Fruit fly (Drosophila melanogaster) whole organism, embryonic: ENCODE data around the gene CG9799.

Experiments
- CG10431 ChIP-seq: fragments of 200-800 bp; sonication (Bioruptor generic); optimal IDR thresholded peaks from 3 replicates; lab custom pipeline; 2018; ENCODE audit warnings: missing biosample characterization, mild to moderate bottlenecking, missing genetic modification characterization
- CG12659 ChIP-seq: fragments of 200-800 bp; sonication (Bioruptor generic); optimal IDR thresholded peaks from 3 replicates; lab custom pipeline; 2017; ENCODE audit warnings: mild to moderate bottlenecking, missing biosample characterization, missing genetic modification reagents, missing genetic modification characterization
- CG13123 ChIP-seq: fragments of 200-800 bp; sonication (Bioruptor generic); optimal IDR thresholded peaks from 2 replicates; lab custom pipeline; 2016; ENCODE audit warnings: missing biosample characterization, missing genetic modification characterization
- CG14050 ChIP-seq: fragments of 200-800 bp; sonication (Bioruptor generic); IDR thresholded peaks from 3 replicates; pipeline ENCODE4 v1.3.6; 2022; ENCODE audit warnings: missing biosample characterization, missing genetic modification characterization
- CG17359 ChIP-seq: fragments of 200-800 bp; sonication (Bioruptor generic); optimal IDR thresholded peaks from 3 replicates; lab custom pipeline; 2018; ENCODE audit warnings: missing biosample characterization, mild to moderate bottlenecking, missing genetic modification characterization, moderate library complexity
- CG17829 ChIP-seq: fragments of 200-800 bp; optimal IDR thresholded peaks from 2 replicates; lab custom pipeline; 2019; ENCODE audit warnings: missing biosample characterization, mild to moderate bottlenecking, missing genetic modification characterization, moderate library complexity
- CG18011 ChIP-seq: fragments of 200-800 bp; sonication (Bioruptor generic); optimal IDR thresholded peaks from 2 replicates; lab custom pipeline; 2017; ENCODE audit warnings: missing biosample characterization, missing genetic modification characterization, mild to moderate bottlenecking, moderate library complexity, missing genotype
- CG3163 ChIP-seq: fragments of 200-800 bp; sonication (Bioruptor generic); optimal IDR thresholded peaks from 3 replicates; lab custom pipeline; 2016; ENCODE audit warnings: missing biosample characterization, missing genetic modification characterization
- CG34422 ChIP-seq: fragments of 200-800 bp; sonication (Bioruptor generic); IDR thresholded peaks from 3 replicates; pipeline ENCODE4 v1.3.6; 2022; ENCODE audit warnings: missing biosample characterization, missing genetic modification characterization
- CG4730 ChIP-seq: fragments of 200-800 bp; sonication (Bioruptor generic); IDR thresholded peaks from 2 replicates; pipeline ENCODE4 v1.3.6; 2022; ENCODE audit warnings: missing biosample characterization, missing genetic modification characterization
- CG6854 ChIP-seq: fragments of 200-800 bp; sonication (Bioruptor generic); optimal IDR thresholded peaks from 3 replicates; lab custom pipeline; 2017; ENCODE audit warnings: missing biosample characterization, mild to moderate bottlenecking, missing genetic modification characterization
- CG7357 ChIP-seq: fragments of 200-800 bp; sonication (Bioruptor generic); IDR thresholded peaks from 3 replicates; pipeline ENCODE4 v1.3.6; 2022; ENCODE audit warnings: missing biosample characterization, missing genetic modification characterization
- CG7556 ChIP-seq: fragments of 200-800 bp; sonication (Bioruptor generic); optimal IDR thresholded peaks from 2 replicates; lab custom pipeline; 2017; ENCODE audit warnings: missing biosample characterization, mild to moderate bottlenecking, missing genetic modification characterization
- CG8924 ChIP-seq: fragments of 200-800 bp; optimal IDR thresholded peaks from 3 replicates; lab custom pipeline; 2019; ENCODE audit warnings: missing biosample characterization, mild to moderate bottlenecking, missing genetic modification characterization, moderate library complexity
- CkIIα-i1 ChIP-seq: fragments of 200-800 bp; sonication (Bioruptor generic); IDR thresholded peaks from 2 replicates; pipeline ENCODE4 v1.3.6; 2022; ENCODE audit warnings: missing biosample characterization, missing genetic modification characterization
- Dip3 ChIP-seq: fragments of 200-800 bp; sonication (Bioruptor generic); optimal IDR thresholded peaks from 3 replicates; lab custom pipeline; 2016; ENCODE audit warnings: missing biosample characterization, missing genetic modification characterization
- Drgx ChIP-seq: fragments of 200-800 bp; sonication (Bioruptor generic); IDR thresholded peaks from 2 replicates; pipeline ENCODE4 v1.3.6; 2022; ENCODE audit warnings: missing biosample characterization, missing genetic modification characterization
- HHEX ChIP-seq: fragments of 200-800 bp; sonication (Bioruptor generic); optimal IDR thresholded peaks from 3 replicates; lab custom pipeline; 2017; ENCODE audit warnings: missing biosample characterization, mild to moderate bottlenecking, missing genetic modification characterization, missing genetic modification reagents
- Med ChIP-seq: fragments of 200-800 bp; sonication (Bioruptor generic); peaks from one replicate; lab custom pipeline; 2016; ENCODE audit warnings: missing biosample characterization, missing genetic modification characterization, mild to moderate bottlenecking, inconsistent platforms, moderate library complexity
- Trl ChIP-seq, 3 experiments: fragments of >200 bp in 2 of 3; fragments of 200-800 bp in 1 of 3; sonication (Bioruptor generic) in 1 of 3; optimal IDR thresholded peaks; 2 replicates in 1 of 3; 3 replicates in 2 of 3; lab custom pipeline; 2016 to 2017; ENCODE audit warnings: missing biosample characterization in 1 of 3, missing genetic modification characterization in 1 of 3
- Vsx1 ChIP-seq: fragments of 200-800 bp; sonication (Bioruptor generic); optimal IDR thresholded peaks from 2 replicates; lab custom pipeline; 2017; ENCODE audit warnings: missing biosample characterization, mild to moderate bottlenecking, missing genetic modification characterization, missing genetic modification reagents
- cad ChIP-seq: fragments of >200 bp; optimal IDR thresholded peaks from 2 replicates; lab custom pipeline; 2017; ENCODE audit warnings: missing biosample characterization, missing genetic modification characterization
- cato ChIP-seq: fragments of 200-800 bp; sonication (Bioruptor generic); optimal IDR thresholded peaks from 2 replicates; lab custom pipeline; 2016; ENCODE audit warnings: missing biosample characterization, missing genetic modification characterization, borderline replicate concordance
- chinmo ChIP-seq: fragments of 200-800 bp; sonication (Bioruptor generic); IDR thresholded peaks from 4 replicates; pipeline ENCODE4 v1.3.6; 2022; ENCODE audit warnings: missing biosample characterization, missing genetic modification characterization; ENCODE audit not compliant: partially characterized antibody
- chm ChIP-seq: fragments of 200-800 bp; sonication (Bioruptor generic); IDR thresholded peaks from 2 replicates; pipeline ENCODE4 v1.3.6; 2022; ENCODE audit warnings: missing biosample characterization, missing genetic modification characterization
- ci ChIP-seq: fragments of 200-800 bp; sonication (Bioruptor generic); IDR thresholded peaks from 3 replicates; pipeline ENCODE4 v1.3.6; 2022; ENCODE audit warnings: missing biosample characterization, missing genetic modification characterization
- disco-r ChIP-seq: fragments of 200-800 bp; sonication (Bioruptor generic); optimal IDR thresholded peaks from 2 replicates; lab custom pipeline; 2016; ENCODE audit warnings: missing biosample characterization, missing genetic modification characterization
- dpn ChIP-seq, 2 experiments: fragments of 200-800 bp; sonication (Bioruptor generic); optimal IDR thresholded peaks; 3 replicates each; lab custom pipeline; 2016; ENCODE audit warnings: missing biosample characterization in 2 of 2, missing genetic modification characterization in 2 of 2
- en ChIP-seq: fragments of 200-800 bp; sonication (Bioruptor generic); optimal IDR thresholded peaks from 2 replicates; lab custom pipeline; 2016; ENCODE audit warnings: missing biosample characterization, missing genetic modification characterization
- fd96Cb ChIP-seq: fragments of 200-800 bp; sonication (Bioruptor generic); optimal IDR thresholded peaks from 2 replicates; lab custom pipeline; 2018; ENCODE audit warnings: missing biosample characterization, mild to moderate bottlenecking, missing genetic modification characterization, moderate library complexity
- gem ChIP-seq: fragments of 200-800 bp; sonication (Bioruptor generic); optimal IDR thresholded peaks from 2 replicates; lab custom pipeline; 2019; ENCODE audit warnings: missing biosample characterization, mild to moderate bottlenecking, missing genetic modification characterization, moderate library complexity
- gfzf ChIP-seq: fragments of 200-800 bp; sonication (Bioruptor generic); optimal IDR thresholded peaks from 2 replicates; lab custom pipeline; 2016; ENCODE audit warnings: missing biosample characterization, mild to moderate bottlenecking, missing genetic modification characterization, moderate library complexity
- gsb ChIP-seq: fragments of 200-800 bp; sonication (Bioruptor generic); IDR thresholded peaks from 2 replicates; pipeline ENCODE4 v1.3.6; 2022; ENCODE audit warnings: missing biosample characterization, missing genetic modification characterization
- jing ChIP-seq: fragments of 200-800 bp; sonication (Bioruptor generic); optimal IDR thresholded peaks from 2 replicates; lab custom pipeline; 2018; ENCODE audit warnings: missing biosample characterization, mild to moderate bottlenecking, missing genetic modification characterization
- kni ChIP-seq: fragments of 200-800 bp; sonication (Bioruptor generic); optimal IDR thresholded peaks from 3 replicates; lab custom pipeline; 2017; ENCODE audit warnings: mild to moderate bottlenecking, missing biosample characterization, missing genetic modification reagents, missing genetic modification characterization
- oc ChIP-seq: fragments of 200-800 bp; sonication (Bioruptor generic); optimal IDR thresholded peaks from 2 replicates; lab custom pipeline; 2018; ENCODE audit warnings: missing biosample characterization, mild to moderate bottlenecking, missing genetic modification characterization, moderate library complexity
- onecut ChIP-seq: fragments of 200-800 bp; sonication (Bioruptor generic); IDR thresholded peaks from 2 replicates; pipeline ENCODE4 v1.3.6; 2022; ENCODE audit warnings: missing biosample characterization, missing genetic modification characterization
- phol ChIP-seq: fragments of 200-800 bp; sonication (Bioruptor generic); optimal IDR thresholded peaks from 3 replicates; lab custom pipeline; 2018; ENCODE audit warnings: missing biosample characterization, mild to moderate bottlenecking, missing genetic modification characterization, moderate library complexity
- pita ChIP-seq: fragments of 200-800 bp; sonication (Bioruptor generic); optimal IDR thresholded peaks from 2 replicates; lab custom pipeline; 2017; ENCODE audit warnings: missing biosample characterization, mild to moderate bottlenecking, missing genetic modification characterization
- pzg ChIP-seq: fragments of 200-800 bp; sonication (Bioruptor generic); optimal IDR thresholded peaks from 3 replicates; lab custom pipeline; 2018; ENCODE audit warnings: missing biosample characterization, mild to moderate bottlenecking, missing genetic modification characterization, moderate library complexity
- sens ChIP-seq: fragments of 200-800 bp; sonication (Bioruptor generic); peaks from one replicate; lab custom pipeline; 2016; ENCODE audit warnings: missing biosample characterization, missing genetic modification characterization
- sim ChIP-seq: fragments of 200-800 bp; sonication (Bioruptor generic); IDR thresholded peaks from 2 replicates; pipeline ENCODE4 v1.3.6; 2022; ENCODE audit warnings: missing biosample characterization, missing genetic modification characterization
- sima ChIP-seq: fragments of 200-800 bp; sonication (Bioruptor generic); optimal IDR thresholded peaks from 2 replicates; lab custom pipeline; 2016; ENCODE audit warnings: missing biosample characterization, missing genetic modification characterization
- slbo ChIP-seq: fragments of 200-800 bp; sonication (Bioruptor generic); IDR thresholded peaks from 2 replicates; pipeline ENCODE4 v1.3.6; 2022; ENCODE audit warnings: missing biosample characterization, missing genetic modification characterization
- slou ChIP-seq: fragments of 200-800 bp; sonication (Bioruptor generic); optimal IDR thresholded peaks from 3 replicates; lab custom pipeline; 2016; ENCODE audit warnings: missing biosample characterization, missing genetic modification characterization
- stwl ChIP-seq: fragments of 200-800 bp; sonication (Bioruptor generic); optimal IDR thresholded peaks from 3 replicates; lab custom pipeline; 2018; ENCODE audit warnings: missing biosample characterization, mild to moderate bottlenecking, missing genetic modification characterization, moderate library complexity
- unc-4 ChIP-seq: fragments of 200-800 bp; sonication (Bioruptor generic); IDR thresholded peaks from 2 replicates; pipeline ENCODE4 v1.3.6; 2022; ENCODE audit warnings: missing biosample characterization, missing genetic modification characterization; ENCODE audit not compliant: partially characterized antibody
- zfh2 ChIP-seq: fragments of 200-800 bp; sonication (Bioruptor generic); optimal IDR thresholded peaks from 2 replicates; lab custom pipeline; 2016; ENCODE audit warnings: missing biosample characterization, missing genetic modification characterization

The CG9799 gene

DNA sequence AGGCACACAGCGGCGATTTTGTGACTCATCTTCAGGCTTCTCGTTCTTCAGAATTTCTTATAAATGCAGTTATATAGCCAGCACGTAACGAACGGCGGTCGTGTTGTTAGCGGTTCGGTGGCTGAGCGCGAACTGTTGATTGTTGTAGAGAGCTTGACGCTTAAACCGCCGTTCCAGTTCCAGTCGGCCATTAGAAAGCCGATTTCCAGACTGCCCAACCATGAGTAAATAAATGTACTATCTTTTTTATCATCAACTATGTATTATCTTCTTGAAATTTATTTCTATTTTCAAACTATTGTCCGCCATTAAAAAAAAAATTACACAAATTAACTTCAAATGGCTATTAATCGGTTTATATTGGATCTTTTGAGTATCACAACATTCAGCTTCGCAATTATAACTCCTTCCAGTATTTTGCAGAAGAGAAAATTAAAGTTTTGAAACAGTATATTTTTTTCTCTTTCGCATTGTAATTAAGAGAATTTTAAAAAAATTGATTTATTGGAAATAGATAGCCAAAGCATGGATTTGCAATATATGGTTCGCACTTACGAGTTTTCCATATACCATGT, 13.3 kb upstream of the CG9799 start, which contains the start of gene GILT1 (continued):
- TF ChIP-seq CG34422 (GFP tag; lab: Robert Waterston, UW) (0 out of 3 replicates have a peak, but pooled peaks have one; percentile 35), unc-4 (GFP tag; lab: Robert Waterston, UW) (0 out of 2 replicates have a peak, but pooled peaks have one; percentile 16), slbo (no peak), CG3163 (GFP tag; lab: Kevin White, UChicago) (peak; percentile 91), sima (GFP tag; lab: Kevin White, UChicago) (no peak), CG13123 (no peak), phol (tag; lab: Kevin White, UChicago) (peak; percentile 12), cad (GFP tag; lab: Kevin White, UChicago) (no peak), zfh2 (GFP tag; lab: Kevin White, UChicago) (no peak), chm (GFP tag; lab: Robert Waterston, UW) (peak; percentile 52; the same call in 1 of the 2 replicates), sens (GFP tag; lab: Kevin White, UChicago) (peak; percentile 63), stwl (tag; lab: Kevin White, UChicago) (peak; percentile 6), gsb (no peak), gem (tag; lab: Kevin White, UChicago) (no peak), pita (GFP tag; lab: Kevin White, UChicago) (no peak), slou (GFP tag; lab: Kevin White, UChicago) (no peak), onecut (no peak), CG18011 (GFP tag; lab: Kevin White, UChicago) (peak; percentile 96), Med (peak; percentile 59), en (GFP tag; lab: Kevin White, UChicago) (no peak), sim (GFP tag; lab: Robert Waterston, UW) (0 out of 2 replicates have a peak, but pooled peaks have one; percentile 15), ci (GFP tag; lab: Robert Waterston, UW) (peak; percentile 26; the same call in 1 of the 3 replicates), oc (tag; lab: Kevin White, UChicago) (peak; percentile 5), CkIIα-i1 (GFP tag; lab: Robert Waterston, UW) (no peak), kni (peak; percentile 0), pzg (GFP tag; lab: Kevin White, UChicago) (peak; percentile 0), CG12659 (GFP tag; lab: Kevin White, UChicago) (peak; percentile 18), cato (GFP tag; lab: Kevin White, UChicago) (no peak), jing (no peak), dpn (GFP tag; optimal IDR thresholded peaks at IDR 0.05; lab: Kevin White, UChicago) (no peak), chinmo (GFP tag; lab: Robert Waterston, UW) (0 out of 4 replicates have a peak, but pooled peaks have one; percentile 62), Trl (optimal IDR thresholded peaks at IDR 0.05; lab: Kevin White, UChicago) (peak; percentile 16 to 34), Trl (GFP tag; optimal IDR thresholded peaks at IDR 0.05; lab: Kevin White, UChicago) (no peak), gfzf (GFP tag; lab: Kevin White, UChicago) (peak; percentile 49)

DNA sequence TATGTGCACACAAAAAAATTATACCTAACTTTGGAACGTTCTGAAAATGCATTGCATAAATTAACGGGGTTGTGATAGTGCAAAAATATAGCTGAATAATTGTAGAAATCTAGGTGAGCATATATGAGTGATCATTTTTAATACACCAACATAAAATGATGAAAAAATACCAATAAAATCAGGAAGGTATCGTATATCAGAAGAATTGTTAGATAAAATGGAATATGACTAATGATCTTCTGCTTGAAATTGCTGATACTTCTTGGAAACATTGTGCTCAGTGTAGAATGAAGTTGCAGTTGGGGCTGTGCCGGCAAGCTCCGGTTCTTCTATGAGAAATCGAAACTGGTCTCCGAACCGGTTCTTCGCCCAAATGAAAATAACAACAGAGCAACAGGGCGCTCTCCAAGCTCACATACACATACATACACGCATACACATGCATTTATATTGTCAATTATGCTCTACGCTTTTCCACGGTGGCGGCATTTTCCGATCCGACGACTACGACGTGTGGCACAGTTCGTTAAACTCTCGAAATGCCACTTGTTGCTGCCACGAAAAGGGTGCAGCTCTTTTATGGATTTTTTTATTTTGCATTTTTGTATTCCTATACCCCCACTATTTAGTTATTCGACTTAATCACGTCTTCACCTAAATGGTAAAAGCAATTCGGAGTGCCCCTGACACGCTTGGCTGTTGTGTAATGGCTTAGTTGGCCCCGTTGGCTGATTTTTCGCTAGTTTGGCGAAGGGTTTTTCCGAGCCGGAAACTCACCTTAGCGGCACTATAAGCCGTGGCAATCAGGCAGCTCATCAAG, 12.6 kb upstream of the CG9799 start:
- TF ChIP-seq CG17829 (tag; lab: Kevin White, UChicago) (peak; percentile 93), CG4730 (GFP tag; lab: Robert Waterston, UW) (peak; percentile 78), fd96Cb (peak; percentile 88), CG7357 (GFP tag; lab: Robert Waterston, UW) (peak; percentile 72; the same call in 2 of the 3 replicates), CG14050 (GFP tag; lab: Robert Waterston, UW) (peak; percentile 75), Drgx (peak; percentile 81), HHEX (GFP tag; lab: Kevin White, UChicago) (peak; percentile 84), CG10431 (GFP tag; lab: Kevin White, UChicago) (peak; percentile 76), Vsx1 (GFP tag; lab: Kevin White, UChicago) (peak; percentile 81), CG6854 (GFP tag; lab: Kevin White, UChicago) (peak; percentile 63), disco-r (GFP tag; lab: Kevin White, UChicago) (peak; percentile 82), Dip3 (peak; percentile 84), CG17359 (peak; percentile 82), CG8924 (tag; lab: Kevin White, UChicago) (peak; percentile 92), CG7556 (peak; percentile 94)
